Worm (Caenorhabditis elegans): ENCODE results near the gene F45E1.4.

- no peak for TF ChIP-seq tbx-11 (GFP tag; IDR thresholded peaks at IDR 0.05)
- no peak for TF ChIP-seq hmbx-1 (tag; optimal IDR thresholded peaks at IDR 0.05)
- TF ChIP-seq ama-1 (optimal IDR thresholded peaks at IDR 0.05): no peak
- TF ChIP-seq tra-4 (tag; optimal IDR thresholded peaks at IDR 0.05): no peak
- TF ChIP-seq ceh-13 (GFP tag; optimal IDR thresholded peaks at IDR 0.05): no peak
- no peak for TF ChIP-seq B0310.2 (tag; optimal IDR thresholded peaks at IDR 0.05)
- TF ChIP-seq ets-7 (tag; optimal IDR thresholded peaks at IDR 0.05): no peak
Measured at ce11 chrX:8005967-8006366, 20.2 kb downstream of the F45E1.4 start.

Data from whole organism, early embryonic.